Fruit fly (Drosophila melanogaster) whole organism, embryonic: ENCODE measurements around the gene CG12321.

Experiments
- Atf3 ChIP-seq: fragments of 200-800 bp; sonication (Bioruptor generic); optimal IDR thresholded peaks from 3 replicates; lab custom pipeline; 2016; ENCODE audit warnings: missing biosample characterization, missing genetic modification characterization
- Atf6 ChIP-seq: fragments of 200-800 bp; sonication (Bioruptor generic); IDR thresholded peaks from 2 replicates; pipeline ENCODE4 v1.3.6; 2022; ENCODE audit warnings: missing biosample characterization, missing genetic modification characterization
- BEAF-32 ChIP-seq: fragments of 200-800 bp; sonication (Bioruptor generic); optimal IDR thresholded peaks from 3 replicates; lab custom pipeline; 2017; ENCODE audit warnings: missing biosample characterization, missing genetic modification characterization, mild to moderate bottlenecking, moderate library complexity, missing genetic modification reagents
- CG11093 ChIP-seq: fragments of 200-800 bp; sonication (Bioruptor generic); IDR thresholded peaks from 3 replicates; pipeline ENCODE4 v1.3.6; 2022; ENCODE audit warnings: missing biosample characterization, missing genetic modification characterization
- CG12071 ChIP-seq: fragments of 200-800 bp; sonication (Bioruptor generic); optimal IDR thresholded peaks from 3 replicates; lab custom pipeline; 2018; ENCODE audit warnings: missing biosample characterization, mild to moderate bottlenecking, missing genetic modification characterization
- CG13624 ChIP-seq: fragments of 200-800 bp; sonication (Bioruptor generic); optimal IDR thresholded peaks from 2 replicates; lab custom pipeline; 2016; ENCODE audit warnings: missing biosample characterization, missing genetic modification characterization
- CG15479 ChIP-seq: fragments of 200-800 bp; sonication (Bioruptor generic); optimal IDR thresholded peaks from 3 replicates; lab custom pipeline; 2019; ENCODE audit warnings: missing biosample characterization, mild to moderate bottlenecking, missing genetic modification characterization, moderate library complexity
- CG16813 ChIP-seq: fragments of 200-800 bp; sonication (Bioruptor generic); IDR thresholded peaks from 3 replicates; pipeline ENCODE4 v1.3.6; 2022; ENCODE audit warnings: missing biosample characterization, missing genetic modification characterization; ENCODE audit not compliant: partially characterized antibody
- CG17829 ChIP-seq: fragments of 200-800 bp; optimal IDR thresholded peaks from 2 replicates; lab custom pipeline; 2019; ENCODE audit warnings: missing biosample characterization, mild to moderate bottlenecking, missing genetic modification characterization, moderate library complexity
- CG18619 ChIP-seq: fragments of 200-800 bp; sonication (Bioruptor generic); optimal IDR thresholded peaks from 3 replicates; lab custom pipeline; 2017; ENCODE audit warnings: missing biosample characterization, mild to moderate bottlenecking, missing genetic modification characterization
- CG2116 ChIP-seq: fragments of 200-800 bp; sonication (Bioruptor generic); optimal IDR thresholded peaks from 3 replicates; lab custom pipeline; 2018; ENCODE audit warnings: missing biosample characterization, mild to moderate bottlenecking, missing genetic modification characterization
- CG2120 ChIP-seq: fragments of 200-800 bp; sonication (Bioruptor generic); optimal IDR thresholded peaks from 3 replicates; lab custom pipeline; 2016; ENCODE audit warnings: missing biosample characterization, missing genetic modification characterization
- CG2889 ChIP-seq: fragments of 200-800 bp; sonication (Bioruptor generic); IDR thresholded peaks from 3 replicates; pipeline ENCODE4 v1.3.6; 2022; ENCODE audit warnings: missing biosample characterization, missing genetic modification characterization
- CG30403 ChIP-seq: fragments of 200-800 bp; sonication (Bioruptor generic); optimal IDR thresholded peaks from 3 replicates; lab custom pipeline; 2016; ENCODE audit warnings: missing biosample characterization, missing genetic modification characterization
- CG3407 ChIP-seq: fragments of 200-800 bp; sonication (Bioruptor generic); optimal IDR thresholded peaks from 2 replicates; lab custom pipeline; 2018; ENCODE audit warnings: missing biosample characterization, mild to moderate bottlenecking, missing genetic modification characterization
- CG9727 ChIP-seq: fragments of 200-800 bp; sonication (Bioruptor generic); optimal IDR thresholded peaks from 3 replicates; lab custom pipeline; 2017; ENCODE audit warnings: missing biosample characterization, mild to moderate bottlenecking, missing genetic modification characterization
- CG9817 ChIP-seq: fragments of 200-800 bp; sonication (Bioruptor generic); optimal IDR thresholded peaks from 2 replicates; lab custom pipeline; 2018; ENCODE audit warnings: missing biosample characterization, mild to moderate bottlenecking, missing genetic modification characterization, moderate library complexity
- Dbx ChIP-seq: fragments of 200-800 bp; sonication (Bioruptor generic); IDR thresholded peaks from 3 replicates; pipeline ENCODE4 v1.3.6; 2022; ENCODE audit warnings: missing biosample characterization, missing genetic modification characterization
- Fer2 ChIP-seq: fragments of 200-800 bp; sonication (Bioruptor generic); optimal IDR thresholded peaks from 2 replicates; lab custom pipeline; 2018; ENCODE audit warnings: missing biosample characterization, mild to moderate bottlenecking, missing genetic modification characterization, moderate library complexity
- HLH3B ChIP-seq: fragments of 200-800 bp; sonication (Bioruptor generic); IDR thresholded peaks from 2 replicates; pipeline ENCODE4 v1.3.6; 2022; ENCODE audit warnings: missing biosample characterization, missing genetic modification characterization
- Hr78 ChIP-seq, 2 experiments: fragments of 200-800 bp in 1 of 2; fragments of >200 bp in 1 of 2; sonication (Bioruptor generic) in 1 of 2; optimal IDR thresholded peaks; 2 replicates each; lab custom pipeline; 2017 to 2019; ENCODE audit warnings: missing biosample characterization in 2 of 2, missing genetic modification characterization in 2 of 2, mild to moderate bottlenecking in 1 of 2, moderate library complexity in 1 of 2
- Lim3 ChIP-seq: fragments of 200-800 bp; sonication (Bioruptor generic); IDR thresholded peaks from 2 replicates; pipeline ENCODE4 v1.3.6; 2022; ENCODE audit warnings: missing biosample characterization, missing genetic modification characterization
- MTF-1 ChIP-seq: fragments of 200-800 bp; sonication (Bioruptor generic); optimal IDR thresholded peaks from 2 replicates; lab custom pipeline; 2018; ENCODE audit warnings: missing biosample characterization, mild to moderate bottlenecking, missing genetic modification characterization, borderline replicate concordance
- Mes4 ChIP-seq: fragments of 200-800 bp; sonication (Bioruptor generic); optimal IDR thresholded peaks from 2 replicates; lab custom pipeline; 2016; ENCODE audit warnings: missing biosample characterization, missing genetic modification characterization
- Oaz ChIP-seq: fragments of 200-800 bp; sonication (Bioruptor generic); IDR thresholded peaks from 2 replicates; pipeline ENCODE4 v1.3.6; 2022; ENCODE audit warnings: missing biosample characterization, missing genetic modification characterization
- Rfx ChIP-seq: fragments of 200-800 bp; sonication (Bioruptor generic); IDR thresholded peaks from 2 replicates; pipeline ENCODE4 v1.3.6; 2022; ENCODE audit warnings: missing biosample characterization, missing genetic modification characterization
- Rx ChIP-seq: fragments of 200-800 bp; sonication (Bioruptor generic); IDR thresholded peaks from 2 replicates; pipeline ENCODE4 v1.3.6; 2022; ENCODE audit warnings: missing biosample characterization, missing genetic modification characterization
- Sin3A ChIP-seq: fragments of >200 bp; optimal IDR thresholded peaks from 2 replicates; lab custom pipeline; 2018
- TFAM ChIP-seq: fragments of 200-800 bp; sonication (Bioruptor generic); optimal IDR thresholded peaks from 2 replicates; lab custom pipeline; 2017; ENCODE audit warnings: missing biosample characterization, missing genetic modification characterization, inconsistent platforms
- ap ChIP-seq: fragments of 200-800 bp; sonication (Bioruptor generic); IDR thresholded peaks from 2 replicates; pipeline ENCODE4 v1.3.6; 2022; ENCODE audit warnings: missing biosample characterization, missing genetic modification characterization
- ash1 ChIP-seq: fragments of 200-800 bp; sonication (Bioruptor generic); optimal IDR thresholded peaks from 2 replicates; lab custom pipeline; 2018; ENCODE audit warnings: missing biosample characterization, mild to moderate bottlenecking, missing genetic modification characterization
- bigmax ChIP-seq: fragments of 200-800 bp; sonication (Bioruptor generic); optimal IDR thresholded peaks from 2 replicates; lab custom pipeline; 2018; ENCODE audit warnings: missing biosample characterization, mild to moderate bottlenecking, missing genetic modification characterization
- bowl ChIP-seq: fragments of 200-800 bp; sonication (Bioruptor generic); IDR thresholded peaks from 2 replicates; pipeline ENCODE4 v1.3.6; 2022; ENCODE audit warnings: missing biosample characterization, missing genetic modification characterization
- cad ChIP-seq: fragments of >200 bp; optimal IDR thresholded peaks from 2 replicates; lab custom pipeline; 2017; ENCODE audit warnings: missing biosample characterization, missing genetic modification characterization
- danr ChIP-seq: fragments of 200-800 bp; sonication (Bioruptor generic); IDR thresholded peaks from 2 replicates; pipeline ENCODE4 v1.3.6; 2022; ENCODE audit warnings: missing biosample characterization, missing genetic modification characterization
- ftz-f1 ChIP-seq: fragments of 200-800 bp; sonication (Bioruptor generic); optimal IDR thresholded peaks from 2 replicates; lab custom pipeline; 2016; ENCODE audit warnings: missing biosample characterization, missing genetic modification characterization
- fu2 ChIP-seq: fragments of 200-800 bp; sonication (Bioruptor generic); optimal IDR thresholded peaks from 2 replicates; lab custom pipeline; 2016; ENCODE audit warnings: missing biosample characterization, missing genetic modification characterization
- gem ChIP-seq: fragments of 200-800 bp; sonication (Bioruptor generic); optimal IDR thresholded peaks from 2 replicates; lab custom pipeline; 2019; ENCODE audit warnings: missing biosample characterization, mild to moderate bottlenecking, missing genetic modification characterization, moderate library complexity
- ham ChIP-seq: fragments of 200-800 bp; sonication (Bioruptor generic); IDR thresholded peaks from 2 replicates; pipeline ENCODE4 v1.3.6; 2022; ENCODE audit warnings: missing biosample characterization, missing genetic modification characterization
- insv ChIP-seq, 2 experiments: fragments of 200-800 bp; sonication (Bioruptor generic); optimal IDR thresholded peaks; 3 replicates each; lab custom pipeline; 2016 to 2018; ENCODE audit warnings: missing biosample characterization in 2 of 2, missing genetic modification characterization in 2 of 2
- lmd ChIP-seq: fragments of 200-800 bp; sonication (Bioruptor generic); IDR thresholded peaks from 2 replicates; pipeline ENCODE4 v1.3.6; 2022; ENCODE audit warnings: missing biosample characterization, missing genetic modification characterization
- lola ChIP-seq, 3 experiments: fragments of >200 bp in 2 of 3; fragments of 200-800 bp in 1 of 3; sonication (Bioruptor generic) in 1 of 3; optimal IDR thresholded peaks; 2 replicates each; lab custom pipeline; 2017 to 2019; ENCODE audit warnings: missing biosample characterization in 3 of 3, missing genetic modification characterization in 3 of 3, mild to moderate bottlenecking in 1 of 3, moderate library complexity in 1 of 3
- p53 ChIP-seq: fragments of 200-800 bp; sonication (Bioruptor generic); optimal IDR thresholded peaks from 2 replicates; lab custom pipeline; 2016; ENCODE audit warnings: missing biosample characterization, missing genetic modification characterization
- pita ChIP-seq: fragments of 200-800 bp; sonication (Bioruptor generic); optimal IDR thresholded peaks from 2 replicates; lab custom pipeline; 2017; ENCODE audit warnings: missing biosample characterization, mild to moderate bottlenecking, missing genetic modification characterization
- row ChIP-seq: fragments of 200-800 bp; sonication (Bioruptor generic); IDR thresholded peaks from 3 replicates; pipeline ENCODE4 v1.3.6; 2022; ENCODE audit warnings: missing biosample characterization, missing genetic modification characterization
- sc ChIP-seq, 3 experiments: fragments of >200 bp in 2 of 3; fragments of 200-800 bp in 1 of 3; sonication (Bioruptor generic) in 1 of 3; optimal IDR thresholded peaks; 2 replicates in 2 of 3; 3 replicates in 1 of 3; lab custom pipeline; 2017; ENCODE audit warnings: mild to moderate bottlenecking in 1 of 3, missing biosample characterization in 1 of 3, missing genetic modification characterization in 1 of 3, missing genetic modification reagents in 1 of 3
- shn ChIP-seq: fragments of 200-800 bp; sonication (Bioruptor generic); optimal IDR thresholded peaks from 3 replicates; lab custom pipeline; 2016; ENCODE audit warnings: missing biosample characterization, missing genetic modification characterization
- so ChIP-seq: fragments of 200-800 bp; sonication (Bioruptor generic); IDR thresholded peaks from 3 replicates; pipeline ENCODE4 v1.3.6; 2022; ENCODE audit warnings: missing biosample characterization, missing genetic modification characterization
- tin ChIP-seq: fragments of 200-800 bp; sonication (Bioruptor generic); optimal IDR thresholded peaks from 3 replicates; lab custom pipeline; 2016; ENCODE audit warnings: missing biosample characterization, missing genetic modification characterization
- vnd ChIP-seq: fragments of 200-800 bp; sonication (Bioruptor generic); IDR thresholded peaks from 3 replicates; pipeline ENCODE4 v1.3.6; 2022; ENCODE audit warnings: missing biosample characterization, missing genetic modification characterization; ENCODE audit not compliant: partially characterized antibody
- zen ChIP-seq: fragments of 200-800 bp; sonication (Bioruptor generic); optimal IDR thresholded peaks from 3 replicates; lab custom pipeline; 2018; ENCODE audit warnings: missing biosample characterization, mild to moderate bottlenecking, missing genetic modification characterization, moderate library complexity

CG12321 gene

DNA sequence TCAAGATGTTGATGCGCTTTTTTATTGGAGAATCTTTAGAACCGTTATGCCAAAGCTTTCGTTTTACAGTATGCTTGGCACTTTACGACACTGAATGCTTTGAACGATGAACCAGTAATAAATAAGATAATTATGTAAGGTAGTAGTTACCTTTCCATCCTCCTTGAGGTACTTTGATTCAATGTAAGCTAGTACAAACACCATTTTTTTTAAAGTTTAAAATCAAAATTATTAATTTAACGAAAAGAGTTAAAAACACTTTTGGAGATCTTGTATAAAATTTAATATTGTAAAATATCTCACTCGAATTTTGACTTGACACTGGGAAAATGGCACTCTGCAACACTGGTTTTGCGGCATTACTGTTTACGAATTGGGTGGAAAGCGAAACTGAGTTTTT lies 3.1 kb downstream of the CG12321 start, which contains the start of the genes Arp5 and CG7208 (continued):
- TF ChIP-seq vnd (GFP tag; lab: Robert Waterston, UW) (no peak), Fer2 (tag; lab: Kevin White, UChicago) (peak; percentile 48), CG12071 (GFP tag; lab: Kevin White, UChicago) (no peak), Rx (GFP tag; lab: Robert Waterston, UW) (no peak), Sin3A (lab: Kevin White, UChicago) (peak; percentile 9), CG2889 (GFP tag; lab: Robert Waterston, UW) (0 out of 3 replicates have a peak, but pooled peaks have one; percentile 22), CG15479 (no peak), tin (GFP tag; lab: Kevin White, UChicago) (peak; percentile 71), TFAM (no peak), so (GFP tag; lab: Robert Waterston, UW) (no peak), Oaz (GFP tag; lab: Robert Waterston, UW) (no peak), CG13624 (GFP tag; lab: Kevin White, UChicago) (peak; percentile 70), zen (tag; lab: Kevin White, UChicago) (peak; percentile 57), CG3407 (GFP tag; lab: Kevin White, UChicago) (peak; percentile 30), bowl (GFP tag; lab: Robert Waterston, UW) (no peak), ash1 (GFP tag; lab: Kevin White, UChicago) (no peak), ham (GFP tag; lab: Robert Waterston, UW) (no peak), CG16813 (GFP tag; lab: Robert Waterston, UW) (no peak), ap (0 out of 2 replicates have a peak, but pooled peaks have one; percentile 30), CG30403 (GFP tag; lab: Kevin White, UChicago) (peak; percentile 84), cad (GFP tag; lab: Kevin White, UChicago) (no peak), insv (GFP tag; optimal IDR thresholded peaks at IDR 0.05; lab: Kevin White, UChicago) (peak in 1 of 2 experiments; percentile 20), gem (tag; lab: Kevin White, UChicago) (no peak), lmd (peak; percentile 61; the same call in 1 of the 2 replicates), MTF-1 (GFP tag; lab: Kevin White, UChicago) (no peak), Rfx (peak; percentile 81), pita (no peak), CG17829 (tag; lab: Kevin White, UChicago) (peak; percentile 51), shn (GFP tag; lab: Kevin White, UChicago) (no peak), CG11093 (GFP tag; lab: Robert Waterston, UW) (no peak), danr (GFP tag; lab: Robert Waterston, UW) (0 out of 2 replicates have a peak, but pooled peaks have one; percentile 10), lola (GFP tag; optimal IDR thresholded peaks at IDR 0.05; lab: Kevin White, UChicago) (peak in 1 of 3 experiments; percentile 51), CG18619 (peak; percentile 59), CG9727 (GFP tag; lab: Kevin White, UChicago) (peak; percentile 64), ftz-f1 (no peak), BEAF-32 (GFP tag; lab: Kevin White, UChicago) (peak; percentile 41), sc (optimal IDR thresholded peaks at IDR 0.05; lab: Kevin White, UChicago) (no peak), sc (GFP tag; optimal IDR thresholded peaks at IDR 0.05; lab: Kevin White, UChicago) (peak; percentile 47), row (GFP tag; lab: Robert Waterston, UW) (peak; percentile 84), Dbx (GFP tag; lab: Robert Waterston, UW) (peak; percentile 82), Hr78 (GFP tag; optimal IDR thresholded peaks at IDR 0.05; lab: Kevin White, UChicago) (no peak), Atf6 (GFP tag; lab: Robert Waterston, UW) (peak; percentile 56; the same call in 1 of the 2 replicates), bigmax (GFP tag; lab: Kevin White, UChicago) (no peak), CG2116 (peak; percentile 35), fu2 (peak; percentile 62), Lim3 (GFP tag; lab: Robert Waterston, UW) (no peak), p53 (no peak), CG9817 (peak; percentile 63), Mes4 (GFP tag; lab: Kevin White, UChicago) (peak; percentile 11), Atf3 (GFP tag; lab: Kevin White, UChicago) (peak; percentile 42), HLH3B (GFP tag; lab: Robert Waterston, UW) (no peak), CG2120 (GFP tag; lab: Kevin White, UChicago) (peak; percentile 91)
